Worm (Caenorhabditis elegans) whole organism, L4 larva: ENCODE data around the gene F37B12.3.

Source experiments
- F26F4.8 ChIP-seq: fragments of 200-800 bp; sonication (Bioruptor generic); conservative IDR thresholded peaks from 2 replicates; pipeline ENCODE4 v1.3.6; 2022; ENCODE audit warnings: missing genetic modification characterization, missing compliant biosample characterization
- F44E2.7 ChIP-seq: fragments of 200-800 bp; sonication (Bioruptor generic); IDR thresholded peaks from 2 replicates; pipeline ENCODE4 v2.1.2; 2022; ENCODE audit warnings: missing genetic modification characterization, missing compliant biosample characterization
- Y5F2A.4 ChIP-seq: fragments of 200-800 bp; sonication (Bioruptor generic); optimal IDR thresholded peaks from 2 replicates; lab custom pipeline; 2018; ENCODE audit warnings: mild to moderate bottlenecking, missing genetic modification characterization, missing compliant biosample characterization
- aha-1 ChIP-seq: fragments of 150-350 bp; peaks from one replicate; lab custom pipeline; 2014; ENCODE audit warnings: missing biosample characterization, missing genetic modification characterization
- arid-1 ChIP-seq: fragments of 200-800 bp; sonication (Bioruptor generic); conservative IDR thresholded peaks from 2 replicates; pipeline ENCODE4 v1.3.6; 2022; ENCODE audit warnings: missing genetic modification reagents, missing genetic modification characterization, missing compliant biosample characterization
- ceh-20 ChIP-seq: fragments of 200-800 bp; sonication (Bioruptor generic); IDR thresholded peaks from 2 replicates; pipeline ENCODE4 v1.3.6; 2022; ENCODE audit warnings: missing genetic modification reagents, missing genetic modification characterization, missing compliant biosample characterization
- ceh-82 ChIP-seq: sonication (generic microtip); optimal IDR thresholded peaks from 2 replicates; lab custom pipeline; 2017; ENCODE audit warnings: missing biosample characterization, missing genetic modification characterization
- cey-2 ChIP-seq: sonication (generic microtip); optimal IDR thresholded peaks from 3 replicates; lab custom pipeline; 2017; ENCODE audit warnings: missing genetic modification characterization, mild to moderate bottlenecking, missing compliant biosample characterization, antibody characterized with exemption, borderline replicate concordance; ENCODE audit not compliant: insufficient read depth
- ctbp-1 ChIP-seq: fragments of 200-800 bp; sonication (Bioruptor generic); IDR thresholded peaks from 2 replicates; pipeline ENCODE4 v1.3.6; 2022; ENCODE audit warnings: missing genetic modification reagents, missing genetic modification characterization, missing compliant biosample characterization
- dmd-8 ChIP-seq: fragments of 200-800 bp; sonication (Bioruptor generic); IDR thresholded peaks from 2 replicates; pipeline ENCODE4 v1.3.6; 2022; ENCODE audit warnings: missing genetic modification characterization, missing compliant biosample characterization
- duxl-1 ChIP-seq: sonication (generic microtip); optimal IDR thresholded peaks from 2 replicates; lab custom pipeline; 2016; ENCODE audit warnings: mild to moderate bottlenecking, missing genetic modification characterization, moderate library complexity, missing compliant biosample characterization; ENCODE audit not compliant: poor library complexity
- egl-43 ChIP-seq: fragments of 200-800 bp; sonication (Bioruptor generic); IDR thresholded peaks from 2 replicates; pipeline ENCODE4 v1.3.6; 2022; ENCODE audit warnings: missing genetic modification reagents, missing genetic modification characterization, missing compliant biosample characterization
- fkh-10 ChIP-seq: fragments of 150-350 bp; optimal IDR thresholded peaks from 2 replicates; lab custom pipeline; 2014; ENCODE audit warnings: missing biosample characterization, missing genetic modification reagents, missing genetic modification characterization
- gei-8 ChIP-seq: fragments of 200-800 bp; sonication (Bioruptor generic); optimal IDR thresholded peaks from 2 replicates; lab custom pipeline; 2018; ENCODE audit warnings: mild to moderate bottlenecking, missing genetic modification characterization, missing compliant biosample characterization
- hlh-11 ChIP-seq: fragments of 200-800 bp; sonication (Bioruptor generic); optimal IDR thresholded peaks from 2 replicates; lab custom pipeline; 2018; ENCODE audit warnings: mild to moderate bottlenecking, missing genetic modification characterization, missing compliant biosample characterization
- hlh-30 ChIP-seq: sonication (generic microtip); optimal IDR thresholded peaks from 2 replicates; lab custom pipeline; 2017; ENCODE audit warnings: antibody characterized with exemption, mild to moderate bottlenecking, missing genetic modification characterization, missing compliant biosample characterization; ENCODE audit not compliant: insufficient read depth
- hmg-1.1 ChIP-seq: fragments of 200-800 bp; sonication (Bioruptor generic); IDR thresholded peaks from 2 replicates; pipeline ENCODE4 v1.3.6; 2022; ENCODE audit warnings: missing genetic modification reagents, missing genetic modification characterization, missing compliant biosample characterization
- lin-13 ChIP-seq: fragments of 150-350 bp; optimal IDR thresholded peaks from 2 replicates; lab custom pipeline; 2014; ENCODE audit warnings: missing biosample characterization, missing genetic modification reagents, missing genetic modification characterization
- lin-15B ChIP-seq: fragments of 150-350 bp; sonication (generic microtip); optimal IDR thresholded peaks from 3 replicates; lab custom pipeline; 2014; ENCODE audit warnings: missing biosample characterization, missing genetic modification characterization
- lin-29 ChIP-seq: fragments of 200-800 bp; sonication (Bioruptor generic); IDR thresholded peaks from 2 replicates; pipeline ENCODE4 v1.3.6; 2022; ENCODE audit warnings: missing genetic modification reagents, missing genetic modification characterization, missing compliant biosample characterization
- lsy-2 ChIP-seq, 2 experiments: fragments of 150-350 bp in 1 of 2; sonication (generic microtip) in 1 of 2; optimal IDR thresholded peaks; 2 replicates each; lab custom pipeline; 2014 to 2017; ENCODE audit warnings: missing biosample characterization in 2 of 2, missing genetic modification characterization in 2 of 2
- mdl-1 ChIP-seq, 2 experiments: fragments of 150-350 bp in 1 of 2; sonication (generic microtip) in 1 of 2; optimal IDR thresholded peaks; 2 replicates each; lab custom pipeline; 2014 to 2017; ENCODE audit warnings: missing biosample characterization in 2 of 2, missing genetic modification characterization in 2 of 2
- mxl-2 ChIP-seq: fragments of 200-800 bp; sonication (Bioruptor generic); conservative IDR thresholded peaks from 2 replicates; pipeline ENCODE4 v1.3.6; 2022; ENCODE audit warnings: missing genetic modification reagents, missing genetic modification characterization, missing compliant biosample characterization
- mxl-3 ChIP-seq: fragments of 200-800 bp; sonication (Bioruptor generic); optimal IDR thresholded peaks from 2 replicates; lab custom pipeline; 2018; ENCODE audit warnings: mild to moderate bottlenecking, missing genetic modification characterization, missing compliant biosample characterization
- nhr-10 ChIP-seq: fragments of 150-350 bp; optimal IDR thresholded peaks from 2 replicates; lab custom pipeline; 2014; ENCODE audit warnings: missing biosample characterization, missing genetic modification characterization
- nhr-111 ChIP-seq: fragments of 200-800 bp; sonication (Bioruptor generic); optimal IDR thresholded peaks from 2 replicates; lab custom pipeline; 2018; ENCODE audit warnings: mild to moderate bottlenecking, missing genetic modification characterization, missing compliant biosample characterization
- nhr-25 ChIP-seq: sonication (generic microtip); optimal IDR thresholded peaks from 2 replicates; lab custom pipeline; 2017; ENCODE audit warnings: missing genetic modification characterization, mild to moderate bottlenecking, missing compliant biosample characterization, antibody characterized with exemption, moderate library complexity, borderline replicate concordance; ENCODE audit not compliant: insufficient read depth
- nhr-48 ChIP-seq: sonication (generic microtip); optimal IDR thresholded peaks from 2 replicates; lab custom pipeline; 2016; ENCODE audit warnings: mild to moderate bottlenecking, missing genetic modification characterization, missing compliant biosample characterization
- php-3 ChIP-seq: fragments of 200-800 bp; sonication (Bioruptor generic); IDR thresholded peaks from 2 replicates; pipeline ENCODE4 v1.3.6; 2022; ENCODE audit warnings: missing genetic modification reagents, missing genetic modification characterization, missing compliant biosample characterization
- saeg-2 ChIP-seq: fragments of 200-800 bp; sonication (Bioruptor generic); IDR thresholded peaks from 2 replicates; pipeline ENCODE4 v1.3.6; 2022; ENCODE audit warnings: missing genetic modification reagents, missing genetic modification characterization, missing compliant biosample characterization
- skn-1 ChIP-seq: fragments of 150-350 bp; optimal IDR thresholded peaks from 2 replicates; lab custom pipeline; 2014; ENCODE audit warnings: missing biosample characterization, missing genetic modification characterization
- snpc-1.2 ChIP-seq: fragments of 200-800 bp; sonication (Bioruptor generic); IDR thresholded peaks from 2 replicates; pipeline ENCODE4 v1.3.6; 2022; ENCODE audit warnings: missing genetic modification reagents, missing genetic modification characterization, missing compliant biosample characterization
- spr-3 ChIP-seq: fragments of 200-800 bp; sonication (Bioruptor generic); optimal IDR thresholded peaks from 2 replicates; lab custom pipeline; 2018; ENCODE audit warnings: mild to moderate bottlenecking, missing genetic modification characterization, missing compliant biosample characterization
- tra-1 ChIP-seq: fragments of 200-800 bp; sonication (Bioruptor generic); IDR thresholded peaks from 2 replicates; pipeline ENCODE4 v1.3.6; 2022; ENCODE audit warnings: missing genetic modification reagents, missing genetic modification characterization, missing compliant biosample characterization
- unc-39 ChIP-seq: sonication (generic microtip); optimal IDR thresholded peaks from 2 replicates; lab custom pipeline; 2017; ENCODE audit warnings: missing biosample characterization, missing genetic modification characterization
- unc-62 ChIP-seq, 3 experiments: fragments of 150-350 bp in 1 of 3; sonication (generic microtip); optimal IDR thresholded peaks in 2 of 3; peaks in 1 of 3; 1 replicate in 1 of 3; 2 replicates in 2 of 3; lab custom pipeline; 2014 to 2017; ENCODE audit warnings: missing biosample characterization in 3 of 3, missing genetic modification characterization in 3 of 3, missing genetic modification reagents in 3 of 3, missing genotype in 1 of 3
- zfp-3 ChIP-seq: fragments of 200-800 bp; sonication (Bioruptor generic); conservative IDR thresholded peaks from 2 replicates; pipeline ENCODE4 v1.3.6; 2022; ENCODE audit warnings: missing genetic modification reagents, missing genetic modification characterization, missing compliant biosample characterization
- zip-11 ChIP-seq: fragments of 200-800 bp; sonication (Bioruptor generic); IDR thresholded peaks from 2 replicates; pipeline ENCODE4 v1.3.6; 2022; ENCODE audit warnings: missing genetic modification characterization, missing compliant biosample characterization
- zip-2 ChIP-seq: fragments of 150-350 bp; optimal IDR thresholded peaks from 2 replicates; lab custom pipeline; 2014; ENCODE audit warnings: missing biosample characterization, missing genetic modification characterization
- ztf-11 ChIP-seq: fragments of 150-350 bp; optimal IDR thresholded peaks from 2 replicates; lab custom pipeline; 2014; ENCODE audit warnings: missing biosample characterization, missing genetic modification characterization

The F37B12.3 gene

ce11 chrII:9013341-9013740 lies 27.9 kb downstream of the F37B12.3 start (continued):
- peak in 1 of 2 experiments; percentile 54 for TF ChIP-seq mdl-1 (tag; optimal IDR thresholded peaks at IDR 0.05; lab: Kevin White, UChicago)
- TF ChIP-seq fkh-10 (GFP tag; lab: Kevin White, UChicago), result no peak
- TF ChIP-seq egl-43 (GFP tag; lab: Robert Waterston, UW), result no peak
- no peak for TF ChIP-seq tra-1
- no peak for TF ChIP-seq php-3 (GFP tag; lab: Robert Waterston, UW)
- no peak for TF ChIP-seq spr-3 (GFP tag; lab: Kevin White, UChicago)
- TF ChIP-seq ztf-11 (tag; lab: Kevin White, UChicago), result no peak
- TF ChIP-seq duxl-1, result no peak
- no peak for TF ChIP-seq zip-2
- TF ChIP-seq zip-11 (GFP tag; lab: Robert Waterston, UW), result no peak
- TF ChIP-seq dmd-8 (GFP tag; lab: Robert Waterston, UW), result no peak
- no peak for TF ChIP-seq zfp-3
- no peak for TF ChIP-seq aha-1 (tag; lab: Kevin White, UChicago)
- no peak for TF ChIP-seq mxl-2 (GFP tag; lab: Robert Waterston, UW)
- no peak for TF ChIP-seq F44E2.7
- no peak for TF ChIP-seq nhr-111 (GFP tag; lab: Kevin White, UChicago)
- TF ChIP-seq ceh-20 (GFP tag; lab: Robert Waterston, UW), result 0 out of 2 replicates have a peak, but pooled peaks have one; percentile 42
- TF ChIP-seq ceh-82 (tag; lab: Kevin White, UChicago), result no peak
- no peak for TF ChIP-seq lin-13
- TF ChIP-seq snpc-1.2 (GFP tag; lab: Robert Waterston, UW), result no peak
- peak; percentile 63 for TF ChIP-seq hlh-11 (tag; lab: Kevin White, UChicago)
- no peak for TF ChIP-seq gei-8 (GFP tag; lab: Kevin White, UChicago)
- TF ChIP-seq unc-39 (tag; lab: Kevin White, UChicago), result no peak
- TF ChIP-seq cey-2, result no peak

- TF ChIP-seq arid-1 (GFP tag; lab: Robert Waterston, UW) (no peak), lin-29 (GFP tag; lab: Robert Waterston, UW) (no peak), lsy-2 (tag; optimal IDR thresholded peaks at IDR 0.05; lab: Kevin White, UChicago) (peak in 1 of 2 experiments; percentile 2), skn-1 (no peak), unc-62 (GFP tag; optimal IDR thresholded peaks at IDR 0.05 in 1 of 2; lab: Kevin White, UChicago) (peak in 1 of 2 experiments; percentile 55), unc-62 (tag; optimal IDR thresholded peaks at IDR 0.05; lab: Kevin White, UChicago) (no peak), F26F4.8 (no peak), gei-8 (GFP tag; lab: Kevin White, UChicago) (no peak), lin-15B (tag; lab: Kevin White, UChicago) (no peak), hmg-1.1 (no peak), mdl-1 (tag; optimal IDR thresholded peaks at IDR 0.05; lab: Kevin White, UChicago) (no peak), lin-13 (no peak), hlh-30 (no peak), nhr-10 (no peak), nhr-48 (tag; lab: Kevin White, UChicago) (no peak), nhr-25 (tag; lab: Kevin White, UChicago) (no peak), saeg-2 (GFP tag; lab: Robert Waterston, UW) (no peak), fkh-10 (GFP tag; lab: Kevin White, UChicago) (peak; percentile 9), Y5F2A.4 (GFP tag; lab: Kevin White, UChicago) (no peak), aha-1 (tag; lab: Kevin White, UChicago) (peak; percentile 65), ctbp-1 (GFP tag; lab: Robert Waterston, UW) (peak; percentile 57; the same call in 1 of the 2 replicates), mxl-3 (no peak)
- TF ChIP-seq, all 104 proteins: peak for 5
Measured at ce11 chrII:9010708-9011107, 30.5 kb downstream of the F37B12.3 start.
